Fruit fly (Drosophila melanogaster): ENCODE measurements around the gene bbg.

Gene bbg

dm6 chr3L:14552925-14553239 is 16.8 kb upstream of the bbg start:
- peak; percentile 96 for TF ChIP-seq Pif1B (GFP tag; optimal IDR thresholded peaks at IDR 0.05)
- peak; percentile 89 for TF ChIP-seq CG12605 (GFP tag; IDR thresholded peaks at IDR 0.05)
- peak; percentile 97 for TF ChIP-seq CG14655 (GFP tag; optimal IDR thresholded peaks at IDR 0.05)
- peak; percentile 98 for TF ChIP-seq CG9948 (tag; optimal IDR thresholded peaks at IDR 0.05)
- peak; percentile 94 for TF ChIP-seq CG8301 (tag; optimal IDR thresholded peaks at IDR 0.05)
- peak; percentile 98 for TF ChIP-seq CG15710 (tag; optimal IDR thresholded peaks at IDR 0.05)
- TF ChIP-seq CG4496 (GFP tag; IDR thresholded peaks at IDR 0.05): peak; percentile 97
- TF ChIP-seq CG17806 (tag; optimal IDR thresholded peaks at IDR 0.05): peak; percentile 98
- TF ChIP-seq Snoo (tag; optimal IDR thresholded peaks at IDR 0.05): peak; percentile 68
- TF ChIP-seq CG32121 (GFP tag; IDR thresholded peaks at IDR 0.05): peak; percentile 86
- TF ChIP-seq CG13204 (GFP tag; optimal IDR thresholded peaks at IDR 0.05): peak; percentile 92
- peak; percentile 97 for TF ChIP-seq Pif1A (GFP tag; optimal IDR thresholded peaks at IDR 0.05)
- TF ChIP-seq CG8159 (tag; optimal IDR thresholded peaks at IDR 0.05): peak; percentile 98
- peak; percentile 93 for TF ChIP-seq Ets98B (GFP tag; IDR thresholded peaks at IDR 0.05)
- TF ChIP-seq D1 (tag; optimal IDR thresholded peaks at IDR 0.05): peak; percentile 83
- peak; percentile 64; the same call in 1 of the 2 replicates for TF ChIP-seq CG10348 (GFP tag; IDR thresholded peaks at IDR 0.05)
- TF ChIP-seq EcR (GFP tag; optimal IDR thresholded peaks at IDR 0.05): peak; percentile 73
- no peak; the same call in none of the 3 replicates for TF ChIP-seq fd96Ca (GFP tag; IDR thresholded peaks at IDR 0.05)
- TF ChIP-seq rn (GFP tag; IDR thresholded peaks at IDR 0.05): peak; percentile 89
- peak; percentile 98 for TF ChIP-seq CG34367 (tag; optimal IDR thresholded peaks at IDR 0.05)
- TF ChIP-seq gl (tag; optimal IDR thresholded peaks at IDR 0.05): peak; percentile 97

dm6 chr3L:14552041-14552924 is 16.2 kb upstream of the bbg start:
- TF ChIP-seq CG8301 (tag; optimal IDR thresholded peaks at IDR 0.05) (no peak), D1 (tag; optimal IDR thresholded peaks at IDR 0.05) (no peak), CG17806 (tag; optimal IDR thresholded peaks at IDR 0.05) (no peak), fd96Ca (GFP tag; IDR thresholded peaks at IDR 0.05) (no peak), CG13204 (GFP tag; optimal IDR thresholded peaks at IDR 0.05) (no peak)

DNA sequence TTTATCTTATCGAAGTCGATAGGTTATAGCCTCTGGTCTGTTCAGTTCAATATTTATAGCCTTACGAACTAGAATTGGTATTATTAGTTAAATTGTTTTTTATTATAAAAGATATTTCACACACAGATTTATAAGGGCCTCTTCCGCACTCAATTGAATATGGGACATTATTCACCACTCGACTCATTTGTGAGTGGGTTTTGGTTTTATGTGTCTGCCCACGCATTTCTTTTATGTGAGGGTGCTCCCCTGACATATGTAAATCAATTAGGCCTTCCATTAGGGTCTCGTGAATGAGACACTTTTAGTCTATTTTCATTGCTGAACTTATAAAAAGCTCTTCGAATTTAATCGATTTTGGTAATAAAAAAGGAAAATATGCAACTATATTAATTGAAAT is 15.5 kb upstream of the bbg start:
- TF ChIP-seq CG8159 (tag; optimal IDR thresholded peaks at IDR 0.05): no peak
- TF ChIP-seq Pif1A (GFP tag; optimal IDR thresholded peaks at IDR 0.05): no peak
- TF ChIP-seq CG13204 (GFP tag; optimal IDR thresholded peaks at IDR 0.05): no peak
- TF ChIP-seq EcR (GFP tag; optimal IDR thresholded peaks at IDR 0.05): no peak
- TF ChIP-seq rn (GFP tag; IDR thresholded peaks at IDR 0.05): no peak
- no peak for TF ChIP-seq CG15710 (tag; optimal IDR thresholded peaks at IDR 0.05)
- no peak for TF ChIP-seq CG12605 (GFP tag; IDR thresholded peaks at IDR 0.05)
- no peak for TF ChIP-seq CG14655 (GFP tag; optimal IDR thresholded peaks at IDR 0.05)
- no peak for TF ChIP-seq CG10348 (GFP tag; IDR thresholded peaks at IDR 0.05)
- no peak for TF ChIP-seq CG9948 (tag; optimal IDR thresholded peaks at IDR 0.05)

- peak; percentile 57 for TF ChIP-seq D1 (tag; optimal IDR thresholded peaks at IDR 0.05)
- peak; percentile 94 for TF ChIP-seq CG32121 (GFP tag; IDR thresholded peaks at IDR 0.05)
- TF ChIP-seq Pif1A (GFP tag; optimal IDR thresholded peaks at IDR 0.05): peak; percentile 94
- TF ChIP-seq Pif1B (GFP tag; optimal IDR thresholded peaks at IDR 0.05): peak; percentile 90
- TF ChIP-seq CG14655 (GFP tag; optimal IDR thresholded peaks at IDR 0.05): peak; percentile 88
- peak; percentile 85 for TF ChIP-seq CG12605 (GFP tag; IDR thresholded peaks at IDR 0.05)
- peak; percentile 90 for TF ChIP-seq CG8159 (tag; optimal IDR thresholded peaks at IDR 0.05)
- peak; percentile 87 for TF ChIP-seq CG9948 (tag; optimal IDR thresholded peaks at IDR 0.05)
- TF ChIP-seq CG13204 (GFP tag; optimal IDR thresholded peaks at IDR 0.05): peak; percentile 82
- TF ChIP-seq CG15710 (tag; optimal IDR thresholded peaks at IDR 0.05): peak; percentile 91
- peak; percentile 81 for TF ChIP-seq EcR (GFP tag; optimal IDR thresholded peaks at IDR 0.05)
- peak; percentile 94 for TF ChIP-seq Snoo (tag; optimal IDR thresholded peaks at IDR 0.05)
- peak; percentile 90 for TF ChIP-seq CG8301 (tag; optimal IDR thresholded peaks at IDR 0.05)
- peak; percentile 85 for TF ChIP-seq gl (tag; optimal IDR thresholded peaks at IDR 0.05)
- TF ChIP-seq rn (GFP tag; IDR thresholded peaks at IDR 0.05): peak; percentile 66; the same call in 1 of the 2 replicates
- TF ChIP-seq CG10348 (GFP tag; IDR thresholded peaks at IDR 0.05): 0 out of 2 replicates have a peak, but pooled peaks have one; percentile 37
- TF ChIP-seq CG4496 (GFP tag; IDR thresholded peaks at IDR 0.05): peak; percentile 87
- peak; percentile 89 for TF ChIP-seq CG17806 (tag; optimal IDR thresholded peaks at IDR 0.05)
- TF ChIP-seq Ets98B (GFP tag; IDR thresholded peaks at IDR 0.05): peak; percentile 89
- TF ChIP-seq CG34367 (tag; optimal IDR thresholded peaks at IDR 0.05): peak; percentile 89
- TF ChIP-seq fd96Ca (GFP tag; IDR thresholded peaks at IDR 0.05): no peak; the same call in 1 of the 3 replicates
These were observed 14.9 kb upstream of the bbg start, which contains the start of gene Gbs-70E for dm6 chr3L:14550839-14551415. Gbs-70E (minus strand) TSS chr3L:14550975.

dm6 chr3L:14549958-14550357 is 13.9 kb upstream of the bbg start:
- TF ChIP-seq Snoo (tag; optimal IDR thresholded peaks at IDR 0.05) (no peak), CG32121 (GFP tag; IDR thresholded peaks at IDR 0.05) (no peak), CG4496 (GFP tag; IDR thresholded peaks at IDR 0.05) (no peak), CG12605 (GFP tag; IDR thresholded peaks at IDR 0.05) (no peak)

- no peak for TF ChIP-seq CG8301 (tag; optimal IDR thresholded peaks at IDR 0.05)
- TF ChIP-seq CG13204 (GFP tag; optimal IDR thresholded peaks at IDR 0.05): no peak
These were observed 13.1 kb upstream of the bbg start for dm6 chr3L:14549215-14549614.
